Worm (Caenorhabditis elegans) whole organism, L2 larva: Measurements from ENCODE around the gene F16B3.2.

ENCODE experiments used
- F13H6.1 ChIP-seq: sonication (generic microtip); optimal IDR thresholded peaks from 2 replicates; lab custom pipeline; 2016; ENCODE audit warnings: missing genetic modification characterization, missing compliant biosample characterization
- R02D3.7 ChIP-seq: fragments of 150-350 bp; optimal IDR thresholded peaks from 2 replicates; lab custom pipeline; 2014; ENCODE audit warnings: missing biosample characterization, missing genetic modification characterization
- ZK546.5 ChIP-seq: sonication (generic microtip); optimal IDR thresholded peaks from 2 replicates; lab custom pipeline; 2017; ENCODE audit warnings: missing biosample characterization, missing genetic modification characterization
- blmp-1 ChIP-seq: sonication (generic microtip); optimal IDR thresholded peaks from 2 replicates; lab custom pipeline; 2017; ENCODE audit warnings: missing genetic modification characterization, mild to moderate bottlenecking, missing compliant biosample characterization, antibody characterized with exemption, moderate library complexity; ENCODE audit not compliant: insufficient read depth
- ceh-16 ChIP-seq: fragments of 150-350 bp; optimal IDR thresholded peaks from 2 replicates; lab custom pipeline; 2014; ENCODE audit warnings: missing biosample characterization, missing genetic modification characterization
- ceh-82 ChIP-seq: fragments of 150-350 bp; optimal IDR thresholded peaks from 2 replicates; lab custom pipeline; 2014; ENCODE audit warnings: missing biosample characterization, missing genetic modification characterization
- crh-2 ChIP-seq: sonication (generic microtip); optimal IDR thresholded peaks from 2 replicates; lab custom pipeline; 2017; ENCODE audit warnings: missing biosample characterization, missing genetic modification characterization
- dmd-4 ChIP-seq: sonication (generic microtip); optimal IDR thresholded peaks from 2 replicates; lab custom pipeline; 2017; ENCODE audit warnings: missing biosample characterization, missing genetic modification characterization
- egl-27 ChIP-seq: sonication (generic microtip); optimal IDR thresholded peaks from 3 replicates; lab custom pipeline; 2017; ENCODE audit warnings: missing biosample characterization, missing genetic modification reagents, missing genetic modification characterization
- elt-3 ChIP-seq: sonication (generic microtip); optimal IDR thresholded peaks from 2 replicates; lab custom pipeline; 2017; ENCODE audit warnings: missing biosample characterization, missing genetic modification characterization
- gmeb-1 ChIP-seq: fragments of 150-350 bp; optimal IDR thresholded peaks from 2 replicates; lab custom pipeline; 2014; ENCODE audit warnings: missing biosample characterization, missing genetic modification characterization
- lin-11 ChIP-seq: fragments of 150-350 bp; sonication (generic microtip); optimal IDR thresholded peaks from 2 replicates; lab custom pipeline; 2014; ENCODE audit warnings: missing biosample characterization, missing genetic modification characterization, inconsistent platforms, mixed read lengths
- lin-39 ChIP-seq: fragments of 150-350 bp; optimal IDR thresholded peaks from 2 replicates; lab custom pipeline; 2014; ENCODE audit warnings: missing biosample characterization, missing genetic modification reagents, missing genetic modification characterization
- lsy-2 ChIP-seq, 2 experiments: fragments of 150-350 bp in 1 of 2; sonication (generic microtip) in 1 of 2; optimal IDR thresholded peaks; 2 replicates each; lab custom pipeline; 2014 to 2017; ENCODE audit warnings: missing biosample characterization in 2 of 2, missing genetic modification characterization in 2 of 2
- mab-5 ChIP-seq: fragments of 150-350 bp; optimal IDR thresholded peaks from 2 replicates; lab custom pipeline; 2014; ENCODE audit warnings: missing biosample characterization, missing genetic modification characterization
- mbf-1 ChIP-seq: sonication (generic microtip); optimal IDR thresholded peaks from 2 replicates; lab custom pipeline; 2017; ENCODE audit warnings: missing biosample characterization, missing genetic modification characterization
- nhr-10 ChIP-seq: sonication (generic microtip); optimal IDR thresholded peaks from 2 replicates; lab custom pipeline; 2017; ENCODE audit warnings: missing biosample characterization, missing genetic modification characterization
- nhr-11 ChIP-seq: fragments of 150-350 bp; optimal IDR thresholded peaks from 2 replicates; lab custom pipeline; 2014; ENCODE audit warnings: missing biosample characterization, missing genetic modification characterization
- nhr-12 ChIP-seq: fragments of 150-350 bp; optimal IDR thresholded peaks from 2 replicates; lab custom pipeline; 2014; ENCODE audit warnings: missing biosample characterization, missing genetic modification characterization
- nhr-129 ChIP-seq: fragments of 150-350 bp; optimal IDR thresholded peaks from 2 replicates; lab custom pipeline; 2014; ENCODE audit warnings: missing biosample characterization, missing genetic modification characterization
- nhr-21 ChIP-seq: fragments of 150-350 bp; optimal IDR thresholded peaks from 2 replicates; lab custom pipeline; 2014; ENCODE audit warnings: missing biosample characterization, missing genetic modification characterization
- nhr-23 ChIP-seq: fragments of 150-350 bp; optimal IDR thresholded peaks from 2 replicates; lab custom pipeline; 2014; ENCODE audit warnings: missing biosample characterization, missing genetic modification reagents, missing genetic modification characterization
- nhr-25 ChIP-seq: fragments of 150-350 bp; sonication (generic microtip); optimal IDR thresholded peaks from 3 replicates; lab custom pipeline; 2014; ENCODE audit warnings: missing biosample characterization, missing genetic modification characterization
- nhr-77 ChIP-seq: fragments of 150-350 bp; optimal IDR thresholded peaks from 2 replicates; lab custom pipeline; 2014; ENCODE audit warnings: missing biosample characterization, missing genetic modification characterization
- peb-1 ChIP-seq: fragments of 150-350 bp; optimal IDR thresholded peaks from 2 replicates; lab custom pipeline; 2014; ENCODE audit warnings: missing biosample characterization, missing genetic modification characterization
- sma-3 ChIP-seq: sonication (generic microtip); optimal IDR thresholded peaks from 2 replicates; lab custom pipeline; 2016; ENCODE audit warnings: missing genetic modification reagents, missing genetic modification characterization, missing compliant biosample characterization
- sma-9 ChIP-seq, 2 experiments: fragments of 150-350 bp in 1 of 2; sonication (generic microtip) in 1 of 2; optimal IDR thresholded peaks; 2 replicates each; lab custom pipeline; 2014 to 2016; ENCODE audit warnings: missing genetic modification characterization in 2 of 2, mild to moderate bottlenecking in 1 of 2, missing biosample characterization in 1 of 2, missing compliant biosample characterization in 1 of 2, missing genetic modification reagents in 1 of 2, moderate library complexity in 1 of 2
- snpc-4 ChIP-seq: fragments of 150-350 bp; optimal IDR thresholded peaks from 2 replicates; lab custom pipeline; 2014; ENCODE audit warnings: missing biosample characterization, missing genetic modification characterization
- unc-39 ChIP-seq: fragments of 150-350 bp; optimal IDR thresholded peaks from 2 replicates; lab custom pipeline; 2014; ENCODE audit warnings: missing biosample characterization, missing genetic modification characterization
- unc-55 ChIP-seq: fragments of 150-350 bp; sonication (generic microtip); optimal IDR thresholded peaks from 3 replicates; lab custom pipeline; 2014; ENCODE audit warnings: missing biosample characterization, missing genetic modification reagents, missing genetic modification characterization
- unc-62 ChIP-seq: fragments of 150-350 bp; optimal IDR thresholded peaks from 2 replicates; lab custom pipeline; 2014; ENCODE audit warnings: missing biosample characterization, missing genetic modification reagents, missing genetic modification characterization
- ztf-1 ChIP-seq: fragments of 200-800 bp; sonication (Bioruptor generic); conservative IDR thresholded peaks from 2 replicates; pipeline ENCODE4 v1.3.6; 2022; ENCODE audit warnings: missing genetic modification characterization, missing compliant biosample characterization
- ztf-11 ChIP-seq: sonication (generic microtip); optimal IDR thresholded peaks from 2 replicates; lab custom pipeline; 2017; ENCODE audit warnings: missing biosample characterization, missing genetic modification characterization
- ztf-4 ChIP-seq: fragments of 150-350 bp; optimal IDR thresholded peaks from 2 replicates; lab custom pipeline; 2014; ENCODE audit warnings: missing biosample characterization, missing genetic modification characterization

The F16B3.2 gene

DNA sequence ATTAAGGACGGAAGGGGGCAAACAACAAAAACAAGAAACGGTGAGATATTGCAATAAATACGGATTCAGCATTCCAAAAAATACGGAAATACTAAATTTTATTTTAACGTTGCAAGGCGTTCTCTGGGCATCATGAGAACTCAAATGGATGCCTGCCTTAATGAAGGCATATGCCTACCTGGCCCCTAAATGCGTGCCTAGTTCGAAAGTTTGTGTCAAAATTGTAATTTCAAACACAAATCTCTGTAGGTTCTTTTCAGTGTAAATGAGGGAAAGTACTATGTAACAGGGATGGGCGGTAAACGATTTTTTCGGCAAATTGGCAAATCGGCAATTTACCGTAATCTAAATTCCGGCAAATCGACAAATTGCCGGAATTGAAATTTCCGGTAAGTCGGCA lies 12.8 kb upstream of the F16B3.2 start:
- TF ChIP-seq nhr-129 (tag; lab: Kevin White, UChicago) (no peak), ztf-11 (tag; lab: Kevin White, UChicago) (no peak), snpc-4 (tag; lab: Kevin White, UChicago) (no peak), dmd-4 (no peak), nhr-21 (tag; lab: Kevin White, UChicago) (no peak), elt-3 (tag; lab: Kevin White, UChicago) (no peak), lsy-2 (tag; optimal IDR thresholded peaks at IDR 0.05; lab: Kevin White, UChicago) (no peak), mbf-1 (tag; lab: Kevin White, UChicago) (no peak), ceh-16 (tag; lab: Kevin White, UChicago) (no peak)
- TF ChIP-seq, all 48 proteins: peak for 0

ce11 chrV:1305846-1306245 lies 9.1 kb upstream of the F16B3.2 start:
- no peak for TF ChIP-seq egl-27 (tag; lab: Kevin White, UChicago)
- TF ChIP-seq peb-1, result no peak
- TF ChIP-seq F13H6.1 (tag; lab: Kevin White, UChicago), result no peak
- TF ChIP-seq snpc-4 (tag; lab: Kevin White, UChicago), result no peak
- no peak for TF ChIP-seq sma-9 (GFP tag; optimal IDR thresholded peaks at IDR 0.05; lab: Kevin White, UChicago)
- no peak for TF ChIP-seq sma-9 (tag; optimal IDR thresholded peaks at IDR 0.05; lab: Kevin White, UChicago)
- no peak for TF ChIP-seq nhr-77 (tag; lab: Kevin White, UChicago)
- no peak for TF ChIP-seq blmp-1 (tag; lab: Kevin White, UChicago)
- no peak for TF ChIP-seq ztf-4 (tag; lab: Kevin White, UChicago)
- no peak for TF ChIP-seq crh-2 (tag; lab: Kevin White, UChicago)
- TF ChIP-seq nhr-12, result no peak
- TF ChIP-seq nhr-21 (tag; lab: Kevin White, UChicago), result no peak
- TF ChIP-seq unc-55 (GFP tag; lab: Kevin White, UChicago), result no peak
- no peak for TF ChIP-seq dmd-4

ce11 chrV:1307730-1308129 lies 7.2 kb upstream of the F16B3.2 start:
- TF ChIP-seq ceh-82 (tag; lab: Kevin White, UChicago) (no peak), lin-11 (tag; lab: Kevin White, UChicago) (no peak), lsy-2 (tag; optimal IDR thresholded peaks at IDR 0.05; lab: Kevin White, UChicago) (no peak), peb-1 (no peak), R02D3.7 (tag; lab: Kevin White, UChicago) (no peak), mbf-1 (tag; lab: Kevin White, UChicago) (no peak), blmp-1 (tag; lab: Kevin White, UChicago) (no peak), snpc-4 (tag; lab: Kevin White, UChicago) (no peak), gmeb-1 (tag; lab: Kevin White, UChicago) (no peak), mab-5 (tag; lab: Kevin White, UChicago) (no peak), nhr-25 (tag; lab: Kevin White, UChicago) (no peak), nhr-12 (no peak), egl-27 (tag; lab: Kevin White, UChicago) (no peak), nhr-10 (tag; lab: Kevin White, UChicago) (no peak), unc-39 (no peak), ztf-1 (GFP tag; lab: Robert Waterston, UW) (no peak), lin-39 (no peak), unc-62 (GFP tag; lab: Kevin White, UChicago) (no peak), sma-3 (GFP tag; lab: Kevin White, UChicago) (no peak)

ce11 chrV:1313274-1313673 lies 1.6 kb upstream of the F16B3.2 start:
- TF ChIP-seq ztf-4 (tag; lab: Kevin White, UChicago) (no peak), sma-9 (GFP tag; optimal IDR thresholded peaks at IDR 0.05; lab: Kevin White, UChicago) (no peak), sma-9 (tag; optimal IDR thresholded peaks at IDR 0.05; lab: Kevin White, UChicago) (no peak), F13H6.1 (tag; lab: Kevin White, UChicago) (no peak), nhr-23 (tag; lab: Kevin White, UChicago) (no peak), lsy-2 (tag; optimal IDR thresholded peaks at IDR 0.05; lab: Kevin White, UChicago) (no peak), nhr-12 (no peak), ztf-1 (GFP tag; lab: Robert Waterston, UW) (no peak), ceh-16 (tag; lab: Kevin White, UChicago) (no peak), lin-11 (tag; lab: Kevin White, UChicago) (no peak), nhr-11 (no peak), elt-3 (tag; lab: Kevin White, UChicago) (no peak), egl-27 (tag; lab: Kevin White, UChicago) (no peak), ZK546.5 (no peak)
